Worm (Caenorhabditis elegans) whole organism, L4/young adult: ENCODE measurements around the gene F27E5.7.

Experiments
- W03F9.2 ChIP-seq: fragments of 150-350 bp; optimal IDR thresholded peaks from 2 replicates; lab custom pipeline; 2014; ENCODE audit warnings: missing biosample characterization, missing genetic modification characterization
- him-1 ChIP-seq: sonication (generic microtip); optimal IDR thresholded peaks from 2 replicates; lab custom pipeline; 2016; ENCODE audit warnings: missing genotype, missing genetic modification reagents, missing genetic modification characterization, missing compliant biosample characterization

DNA sequence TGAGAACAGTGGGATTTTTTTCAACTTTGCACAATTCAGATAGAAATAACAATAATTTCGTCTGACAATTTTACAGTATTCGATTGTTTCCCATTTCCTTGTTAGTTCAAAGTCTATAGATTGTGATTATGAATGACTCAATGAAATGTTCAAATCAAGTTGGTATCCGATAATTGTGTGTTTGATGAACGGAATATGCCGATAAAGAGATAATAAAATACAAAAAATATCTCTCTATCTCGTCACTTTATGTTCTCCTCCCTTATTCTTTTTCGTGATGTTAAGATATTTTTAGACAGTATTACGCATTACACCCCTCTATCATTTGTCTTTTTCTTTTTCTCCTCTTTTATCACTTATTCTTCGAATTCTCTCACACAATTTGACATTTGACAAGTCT, at the start of gene F27E5.7:
- TF ChIP-seq W03F9.2 (tag; lab: Kevin White, UChicago) (no peak), him-1 (tag; lab: Kevin White, UChicago) (no peak)
